Fruit fly (Drosophila melanogaster): Measurements from ENCODE around the gene Mgat2.
A peak's percentile ranks its signal among the peaks of the same experiment; 100 is the strongest.

The Mgat2 gene

DNA sequence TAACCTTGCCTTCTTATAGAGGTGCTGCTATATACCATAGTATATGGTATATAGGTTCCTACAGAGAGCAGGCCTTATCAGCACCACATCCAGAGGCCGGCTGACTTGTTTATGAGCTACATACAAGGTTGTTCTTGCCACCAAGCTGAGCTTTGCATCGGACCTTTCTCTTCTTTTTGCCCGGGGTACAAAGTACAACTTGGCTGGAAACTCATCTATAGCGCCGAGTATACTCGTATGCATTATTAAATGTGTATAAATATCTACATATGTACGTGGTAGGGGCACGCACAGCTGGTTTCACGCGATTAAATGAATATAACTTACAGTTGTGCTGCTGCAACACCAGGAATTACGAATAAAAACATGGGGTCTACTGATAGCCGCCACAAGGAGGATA lies 8.1 kb downstream of the Mgat2 start:
- TF ChIP-seq caup (GFP tag; optimal IDR thresholded peaks at IDR 0.05; ENCODE audit: severe bottlenecking): no peak
- TF ChIP-seq nom (GFP tag; optimal IDR thresholded peaks at IDR 0.05): peak; percentile 98
- TF ChIP-seq CG6254 (GFP tag; optimal IDR thresholded peaks at IDR 0.05): no peak
- TF ChIP-seq bsh (GFP tag; optimal IDR thresholded peaks at IDR 0.05): peak in 1 of 2 experiments; percentile 67
- TF ChIP-seq Dip3 (GFP tag; optimal IDR thresholded peaks at IDR 0.05): no peak
- TF ChIP-seq Ets65A (GFP tag): peak; percentile 40
- TF ChIP-seq CG8359 (GFP tag; optimal IDR thresholded peaks at IDR 0.05; ENCODE audit: borderline replicate concordance): no peak
- TF ChIP-seq sens (GFP tag): peak; percentile 33
- TF ChIP-seq CG11723 (GFP tag; optimal IDR thresholded peaks at IDR 0.05): no peak
- no peak for TF ChIP-seq hbn (GFP tag; IDR thresholded peaks at IDR 0.05; ENCODE audit: partially characterized antibody)
- peak; percentile 66 for TF ChIP-seq Drgx (GFP tag; IDR thresholded peaks at IDR 0.05)
- no peak for TF ChIP-seq seq (GFP tag; IDR thresholded peaks at IDR 0.05)

DNA sequence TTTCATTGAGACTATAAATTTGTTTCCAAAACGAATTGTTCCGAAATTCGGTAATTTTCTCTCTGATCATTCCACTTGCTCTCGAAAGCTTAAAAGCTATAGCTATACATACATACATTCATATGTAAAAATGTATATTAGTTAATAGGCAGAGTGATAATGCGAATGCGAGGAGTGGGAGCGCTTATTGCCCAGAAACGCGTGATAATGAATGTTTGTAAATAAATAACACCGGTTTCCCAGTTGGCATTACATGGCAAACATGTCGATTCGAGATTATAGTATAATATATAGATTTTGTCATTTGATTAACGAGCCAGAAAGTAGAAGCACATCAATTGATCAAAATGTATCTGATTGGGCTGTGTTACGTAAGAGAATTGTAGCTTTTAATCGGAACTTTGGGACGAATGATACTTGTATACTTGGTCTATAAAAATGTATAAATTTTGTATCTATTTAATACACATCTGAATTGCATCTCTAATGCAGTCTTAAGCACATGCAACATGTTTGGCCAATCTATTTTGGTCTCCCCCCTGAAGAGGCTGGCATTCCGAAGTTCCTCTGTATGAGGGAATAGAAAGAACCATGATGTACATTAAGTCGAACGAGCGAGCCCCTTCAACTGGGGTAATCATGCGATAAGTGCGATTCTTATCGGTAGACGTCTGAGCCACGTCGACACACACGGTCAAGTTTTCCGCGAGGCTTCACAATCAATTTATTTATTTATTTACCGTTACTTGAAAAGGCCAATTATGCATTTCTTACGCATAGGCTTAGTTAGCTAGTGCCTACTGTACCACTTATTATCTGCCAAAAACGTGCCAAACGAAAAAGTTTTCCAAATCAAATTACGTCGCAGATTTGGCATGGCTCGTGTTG lies 9.2 kb downstream of the Mgat2 start:
- TF ChIP-seq hkb (optimal IDR thresholded peaks at IDR 0.05) (no peak), hkb (GFP tag; IDR thresholded peaks at IDR 0.05) (peak; percentile 47), p53 (GFP tag; optimal IDR thresholded peaks at IDR 0.05) (no peak), toy (GFP tag; IDR thresholded peaks at IDR 0.05) (0 out of 2 replicates have a peak, but pooled peaks have one; percentile 11), CG34376 (GFP tag; optimal IDR thresholded peaks at IDR 0.05) (peak; percentile 27), CG15696 (tag; optimal IDR thresholded peaks at IDR 0.05) (no peak), CG9215 (GFP tag; IDR thresholded peaks at IDR 0.05) (peak; percentile 27; the same call in 1 of the 2 replicates), Ptx1 (GFP tag; IDR thresholded peaks at IDR 0.05) (0 out of 2 replicates have a peak, but pooled peaks have one; percentile 32), dpn (GFP tag; optimal IDR thresholded peaks at IDR 0.05) (peak in 1 of 2 experiments; percentile 19), lmd (GFP tag; IDR thresholded peaks at IDR 0.05) (peak; percentile 42; the same call in 1 of the 2 replicates), fu2 (GFP tag; optimal IDR thresholded peaks at IDR 0.05) (no peak), CG8290 (GFP tag; optimal IDR thresholded peaks at IDR 0.05) (no peak), CG8290 (tag; optimal IDR thresholded peaks at IDR 0.05) (peak in 1 of 2 experiments; percentile 44), CG31224 (GFP tag; IDR thresholded peaks at IDR 0.05) (peak; percentile 43), Xbp1 (GFP tag; optimal IDR thresholded peaks at IDR 0.05) (peak; percentile 18), YL-1 (GFP tag; optimal IDR thresholded peaks at IDR 0.05) (peak; percentile 17), Atf6 (GFP tag; IDR thresholded peaks at IDR 0.05) (peak; percentile 54), Dbx (GFP tag; IDR thresholded peaks at IDR 0.05) (peak; percentile 33; the same call in 1 of the 3 replicates), CG18764 (GFP tag; optimal IDR thresholded peaks at IDR 0.05) (no peak), Ada2b (GFP tag; IDR thresholded peaks at IDR 0.05) (0 out of 2 replicates have a peak, but pooled peaks have one; percentile 25), CG10366 (GFP tag; IDR thresholded peaks at IDR 0.05) (no peak), Pdp1 (GFP tag; optimal IDR thresholded peaks at IDR 0.05) (peak in 1 of 2 experiments; percentile 88), grn (GFP tag; optimal IDR thresholded peaks at IDR 0.05) (peak; percentile 71), CG9609 (GFP tag; optimal IDR thresholded peaks at IDR 0.05) (no peak), mam (GFP tag; optimal IDR thresholded peaks at IDR 0.05) (peak; percentile 60), otp (GFP tag; IDR thresholded peaks at IDR 0.05) (peak; percentile 42; the same call in 1 of the 3 replicates), BtbVII (GFP tag; optimal IDR thresholded peaks at IDR 0.05) (no peak), H2.0 (GFP tag; IDR thresholded peaks at IDR 0.05) (0 out of 2 replicates have a peak, but pooled peaks have one; percentile 19), CG15601 (tag; optimal IDR thresholded peaks at IDR 0.05) (no peak), row (GFP tag; IDR thresholded peaks at IDR 0.05) (peak; percentile 49), Hr3 (GFP tag; optimal IDR thresholded peaks at IDR 0.05) (no peak), CG10959 (GFP tag; IDR thresholded peaks at IDR 0.05) (no peak), CG11695 (GFP tag; IDR thresholded peaks at IDR 0.05) (0 out of 3 replicates have a peak, but pooled peaks have one; percentile 35), ems (GFP tag; optimal IDR thresholded peaks at IDR 0.05) (peak; percentile 7), CG11085 (GFP tag; IDR thresholded peaks at IDR 0.05) (0 out of 2 replicates have a peak, but pooled peaks have one; percentile 39), exex (tag; optimal IDR thresholded peaks at IDR 0.05) (peak; percentile 64), lilli (GFP tag; optimal IDR thresholded peaks at IDR 0.05) (peak; percentile 19)

Measured in whole organism, embryonic.